Fruit fly (Drosophila melanogaster): ENCODE results near the gene CG2924.

Gene CG2924

dm6 chrX:2300293-2301068 lies 29.9 kb upstream of the CG2924 start (continued):
- TF ChIP-seq CG9797 (GFP tag; optimal IDR thresholded peaks at IDR 0.05) (peak; percentile 33), CG4424 (GFP tag; optimal IDR thresholded peaks at IDR 0.05) (peak; percentile 84), CG13624 (GFP tag; optimal IDR thresholded peaks at IDR 0.05) (peak; percentile 86), tio (GFP tag; optimal IDR thresholded peaks at IDR 0.05) (peak; percentile 81), hth (optimal IDR thresholded peaks at IDR 0.05) (no peak), Sry-δ (GFP tag; optimal IDR thresholded peaks at IDR 0.05) (peak; percentile 56), HLHmδ (GFP tag; optimal IDR thresholded peaks at IDR 0.05) (no peak), CG4820 (GFP tag; optimal IDR thresholded peaks at IDR 0.05) (peak; percentile 89), BtbVII (GFP tag; optimal IDR thresholded peaks at IDR 0.05) (peak; percentile 91), CG11723 (GFP tag; optimal IDR thresholded peaks at IDR 0.05) (peak; percentile 92), CG6175 (GFP tag; IDR thresholded peaks at IDR 0.05) (peak; percentile 88), vnd (GFP tag; IDR thresholded peaks at IDR 0.05; ENCODE audit: partially characterized antibody) (no peak), ro (GFP tag; IDR thresholded peaks at IDR 0.05) (peak; percentile 90), wor (GFP tag; IDR thresholded peaks at IDR 0.05) (peak; percentile 96), zen2 (GFP tag; IDR thresholded peaks at IDR 0.05; ENCODE audit: partially characterized antibody) (no peak), sc (optimal IDR thresholded peaks at IDR 0.05) (no peak), sc (GFP tag; optimal IDR thresholded peaks at IDR 0.05) (peak; percentile 93), eve (GFP tag; optimal IDR thresholded peaks at IDR 0.05) (peak in 1 of 2 experiments; percentile 93), sd (tag; optimal IDR thresholded peaks at IDR 0.05) (peak; percentile 85), Hey (tag; optimal IDR thresholded peaks at IDR 0.05) (peak; percentile 84), CG13296 (GFP tag; optimal IDR thresholded peaks at IDR 0.05) (peak; percentile 89), CG9817 (tag; optimal IDR thresholded peaks at IDR 0.05) (peak; percentile 90), chm (GFP tag; IDR thresholded peaks at IDR 0.05) (peak; percentile 98), prd (optimal IDR thresholded peaks at IDR 0.05) (no peak), prd (GFP tag; IDR thresholded peaks at IDR 0.05) (peak; percentile 98), CG14014 (GFP tag; IDR thresholded peaks at IDR 0.05) (peak; percentile 96), Hand (GFP tag; optimal IDR thresholded peaks at IDR 0.05) (peak; percentile 90), Dip3 (GFP tag; optimal IDR thresholded peaks at IDR 0.05) (peak; percentile 93), CG31441 (GFP tag; IDR thresholded peaks at IDR 0.05) (peak; percentile 92), CG3995 (GFP tag; optimal IDR thresholded peaks at IDR 0.05) (peak; percentile 26), CG11504 (tag; optimal IDR thresholded peaks at IDR 0.05) (peak; percentile 96), Bgb (GFP tag; IDR thresholded peaks at IDR 0.05; ENCODE audit: partially characterized antibody) (no peak), sens-2 (GFP tag; IDR thresholded peaks at IDR 0.05) (peak; percentile 98), slbo (GFP tag; IDR thresholded peaks at IDR 0.05) (peak; percentile 97), CG7372 (GFP tag; IDR thresholded peaks at IDR 0.05) (peak; percentile 96), lab (GFP tag; optimal IDR thresholded peaks at IDR 0.05) (peak; percentile 96), exex (tag; optimal IDR thresholded peaks at IDR 0.05) (peak; percentile 58), gro (GFP tag; optimal IDR thresholded peaks at IDR 0.05) (peak; percentile 85), CG2120 (GFP tag; optimal IDR thresholded peaks at IDR 0.05) (peak; percentile 94), Taf1 (GFP tag; IDR thresholded peaks at IDR 0.05) (peak; percentile 89), slou (GFP tag; optimal IDR thresholded peaks at IDR 0.05) (peak; percentile 66), NC2α (GFP tag; optimal IDR thresholded peaks at IDR 0.05) (peak; percentile 90), stc (GFP tag; IDR thresholded peaks at IDR 0.05) (peak; percentile 97), fd64A (GFP tag; optimal IDR thresholded peaks at IDR 0.05) (peak; percentile 94), H2.0 (GFP tag; IDR thresholded peaks at IDR 0.05) (peak; percentile 98), CG42726 (GFP tag; IDR thresholded peaks at IDR 0.05; ENCODE audit: partially characterized antibody) (0 out of 2 replicates have a peak, but pooled peaks have one; percentile 25), Abd-B (GFP tag; optimal IDR thresholded peaks at IDR 0.05) (peak; percentile 95), CG7963 (GFP tag; IDR thresholded peaks at IDR 0.05; ENCODE audit: partially characterized antibody) (no peak), Dfd (GFP tag; optimal IDR thresholded peaks at IDR 0.05) (no peak), ap (GFP tag; IDR thresholded peaks at IDR 0.05) (peak; percentile 97)

All from whole organism, embryonic.